Fruit fly (Drosophila melanogaster): Measurements from ENCODE around the gene HP4.
A peak's percentile ranks its signal among the peaks of the same experiment; 100 is the strongest.

- TF ChIP-seq zen (tag; optimal IDR thresholded peaks at IDR 0.05) (peak; percentile 32), CG10565 (GFP tag; optimal IDR thresholded peaks at IDR 0.05) (no peak), Bteb2 (GFP tag; optimal IDR thresholded peaks at IDR 0.05) (no peak), CG17568 (GFP tag; optimal IDR thresholded peaks at IDR 0.05) (no peak), ase (GFP tag; IDR thresholded peaks at IDR 0.05) (no peak), fd96Cb (tag; optimal IDR thresholded peaks at IDR 0.05) (peak; percentile 29), usp (GFP tag; optimal IDR thresholded peaks at IDR 0.05) (no peak), en (GFP tag; optimal IDR thresholded peaks at IDR 0.05) (no peak), lbe (GFP tag; optimal IDR thresholded peaks at IDR 0.05) (no peak), H2.0 (GFP tag; IDR thresholded peaks at IDR 0.05) (no peak), Dad (GFP tag; optimal IDR thresholded peaks at IDR 0.05) (no peak), CTCF (GFP tag; optimal IDR thresholded peaks at IDR 0.05) (no peak)
Observed at dm6 chr3L:7958083-7958482, 17.9 kb downstream of the HP4 start.

All from whole organism, embryonic.